Fruit fly (Drosophila melanogaster) whole organism, adult: ENCODE measurements around the gene Acp29AB.

Source experiments
- CG11617 ChIP-seq: fragments of 200-800 bp; sonication (Bioruptor generic); optimal IDR thresholded peaks from 2 replicates; lab custom pipeline; 2017; ENCODE audit warnings: mild to moderate bottlenecking, missing biosample characterization, missing genetic modification reagents, missing genetic modification characterization
- CG5204 ChIP-seq: fragments of 200-800 bp; sonication (Bioruptor generic); optimal IDR thresholded peaks from 2 replicates; lab custom pipeline; 2016; ENCODE audit warnings: missing biosample characterization, missing genetic modification characterization
- CG7045 ChIP-seq: fragments of 200-800 bp; sonication (Bioruptor generic); optimal IDR thresholded peaks from 2 replicates; lab custom pipeline; 2017; ENCODE audit warnings: missing biosample characterization, mild to moderate bottlenecking, missing genetic modification characterization
- Clk ChIP-seq: fragments of 200-800 bp; sonication (Bioruptor generic); optimal IDR thresholded peaks from 2 replicates; lab custom pipeline; 2017; ENCODE audit warnings: missing biosample characterization, missing genetic modification characterization

dm6 chr2L:8376717-8377116 is 16.3 kb downstream of the Acp29AB start, which contains the start of the genes CG13390 and CG17294:
- TF ChIP-seq CG11617 (GFP tag; lab: Kevin White, UChicago) (peak; percentile 99), Clk (GFP tag; lab: Kevin White, UChicago) (peak; percentile 98), CG7045 (peak; percentile 99), CG5204 (GFP tag; lab: Kevin White, UChicago) (no peak)
